Fruit fly (Drosophila melanogaster) whole organism, embryonic: Measurements from ENCODE around the gene Mgat4a.

Experiments used
- Adf1 ChIP-seq: fragments of 200-800 bp; sonication (Bioruptor generic); IDR thresholded peaks from 2 replicates; pipeline ENCODE4 v1.3.6; 2022; ENCODE audit warnings: missing biosample characterization, missing genetic modification characterization
- Awh ChIP-seq: fragments of 200-800 bp; sonication (Bioruptor generic); IDR thresholded peaks from 2 replicates; pipeline ENCODE4, ENCODE4 v1.3.6; 2022; ENCODE audit warnings: missing biosample characterization, missing genetic modification characterization
- CG10366 ChIP-seq: fragments of 200-800 bp; sonication (Bioruptor generic); IDR thresholded peaks from 2 replicates; pipeline ENCODE4 v1.3.6; 2022; ENCODE audit warnings: missing biosample characterization, missing genetic modification characterization
- CG11085 ChIP-seq: fragments of 200-800 bp; sonication (Bioruptor generic); IDR thresholded peaks from 2 replicates; pipeline ENCODE4 v1.3.6; 2022; ENCODE audit warnings: missing biosample characterization, missing genetic modification characterization
- CG13296 ChIP-seq: fragments of 200-800 bp; sonication (Bioruptor generic); optimal IDR thresholded peaks from 3 replicates; lab custom pipeline; 2018; ENCODE audit warnings: missing biosample characterization, mild to moderate bottlenecking, missing genetic modification characterization
- CG14014 ChIP-seq: fragments of 200-800 bp; sonication (Bioruptor generic); IDR thresholded peaks from 2 replicates; pipeline ENCODE4 v1.3.6; 2022; ENCODE audit warnings: missing biosample characterization, missing genetic modification characterization
- CG14667 ChIP-seq: fragments of 200-800 bp; sonication (Bioruptor generic); IDR thresholded peaks from 2 replicates; pipeline ENCODE4 v1.3.6; 2022; ENCODE audit warnings: missing biosample characterization, missing genetic modification characterization
- CG17829 ChIP-seq: fragments of 200-800 bp; optimal IDR thresholded peaks from 2 replicates; lab custom pipeline; 2019; ENCODE audit warnings: missing biosample characterization, mild to moderate bottlenecking, missing genetic modification characterization, moderate library complexity
- CG2129 ChIP-seq: fragments of 200-800 bp; sonication (Bioruptor generic); IDR thresholded peaks from 2 replicates; pipeline ENCODE4 v1.3.6; 2022; ENCODE audit warnings: missing biosample characterization, missing genetic modification characterization; ENCODE audit not compliant: partially characterized antibody
- CG2875 ChIP-seq: fragments of 200-800 bp; sonication (Bioruptor generic); optimal IDR thresholded peaks from 2 replicates; lab custom pipeline; 2017; ENCODE audit warnings: missing biosample characterization, mild to moderate bottlenecking, missing genetic modification characterization, missing genetic modification reagents
- CG3281 ChIP-seq: fragments of 200-800 bp; sonication (Bioruptor generic); optimal IDR thresholded peaks from 3 replicates; lab custom pipeline; 2017; ENCODE audit warnings: missing biosample characterization, mild to moderate bottlenecking, missing genetic modification characterization
- CG3995 ChIP-seq: fragments of 200-800 bp; sonication (Bioruptor generic); optimal IDR thresholded peaks from 3 replicates; lab custom pipeline; 2016; ENCODE audit warnings: missing biosample characterization, missing genetic modification characterization
- CG6254 ChIP-seq: fragments of 200-800 bp; sonication (Bioruptor generic); optimal IDR thresholded peaks from 3 replicates; lab custom pipeline; 2017; ENCODE audit warnings: mild to moderate bottlenecking, missing biosample characterization, missing genetic modification reagents, missing genetic modification characterization
- CG6791 ChIP-seq: fragments of 200-800 bp; sonication (Bioruptor generic); IDR thresholded peaks from 3 replicates; pipeline ENCODE4 v1.3.6; 2022; ENCODE audit warnings: missing biosample characterization, missing genetic modification characterization; ENCODE audit not compliant: partially characterized antibody
- CG8290 ChIP-seq, 3 experiments: fragments of 200-800 bp; sonication (Bioruptor generic); optimal IDR thresholded peaks; 2 replicates each; lab custom pipeline; 2016 to 2019; ENCODE audit warnings: missing biosample characterization in 3 of 3, missing genetic modification characterization in 3 of 3, mild to moderate bottlenecking in 2 of 3, moderate library complexity in 1 of 3
- CG9609 ChIP-seq: fragments of 200-800 bp; sonication (Bioruptor generic); optimal IDR thresholded peaks from 3 replicates; lab custom pipeline; 2016; ENCODE audit warnings: missing biosample characterization, missing genetic modification characterization
- CG9932 ChIP-seq: fragments of 200-800 bp; sonication (Bioruptor generic); IDR thresholded peaks from 2 replicates; pipeline ENCODE4 v1.3.6; 2022; ENCODE audit warnings: missing biosample characterization, missing genetic modification characterization
- CHES-1-like ChIP-seq: fragments of 200-800 bp; sonication (Bioruptor generic); optimal IDR thresholded peaks from 2 replicates; lab custom pipeline; 2016; ENCODE audit warnings: missing biosample characterization, missing genetic modification characterization
- Chrac-16 ChIP-seq: fragments of 200-800 bp; sonication (Bioruptor generic); optimal IDR thresholded peaks from 3 replicates; lab custom pipeline; 2016; ENCODE audit warnings: missing biosample characterization, missing genetic modification characterization
- Dref ChIP-seq: fragments of 200-800 bp; sonication (Bioruptor generic); IDR thresholded peaks from 2 replicates; pipeline ENCODE4 v1.3.6; 2022; ENCODE audit warnings: missing biosample characterization, missing genetic modification characterization
- HLH4C ChIP-seq: fragments of 200-800 bp; sonication (Bioruptor generic); IDR thresholded peaks from 3 replicates; pipeline ENCODE4 v1.3.6; 2022; ENCODE audit warnings: missing biosample characterization, missing genetic modification characterization; ENCODE audit not compliant: partially characterized antibody
- Hr51 ChIP-seq, 2 experiments: fragments of 200-800 bp; sonication (Bioruptor generic); optimal IDR thresholded peaks; 2 replicates in 1 of 2; 3 replicates in 1 of 2; lab custom pipeline; 2016 to 2018; ENCODE audit warnings: missing biosample characterization in 2 of 2, missing genetic modification characterization in 2 of 2, mild to moderate bottlenecking in 1 of 2, moderate library complexity in 1 of 2
- Hsf ChIP-seq: fragments of 200-800 bp; sonication (Bioruptor generic); optimal IDR thresholded peaks from 3 replicates; lab custom pipeline; 2016; ENCODE audit warnings: missing biosample characterization, missing genetic modification characterization
- Lhr ChIP-seq: fragments of 200-800 bp; sonication (Bioruptor generic); optimal IDR thresholded peaks from 3 replicates; lab custom pipeline; 2017; ENCODE audit warnings: mild to moderate bottlenecking, missing biosample characterization, missing genetic modification reagents, missing genetic modification characterization
- MESR4 ChIP-seq: fragments of 200-800 bp; sonication (Bioruptor generic); optimal IDR thresholded peaks from 2 replicates; lab custom pipeline; 2018; ENCODE audit warnings: missing biosample characterization, mild to moderate bottlenecking, missing genetic modification characterization, moderate library complexity
- Mad ChIP-seq: fragments of 200-800 bp; sonication (Bioruptor generic); optimal IDR thresholded peaks from 2 replicates; lab custom pipeline; 2016; ENCODE audit warnings: missing biosample characterization, missing genetic modification characterization
- NK7.1 ChIP-seq: fragments of 200-800 bp; sonication (Bioruptor generic); optimal IDR thresholded peaks from 3 replicates; lab custom pipeline; 2016; ENCODE audit warnings: missing biosample characterization, missing genetic modification characterization
- Ptx1 ChIP-seq: fragments of 200-800 bp; sonication (Bioruptor generic); IDR thresholded peaks from 2 replicates; pipeline ENCODE4 v1.3.6; 2022; ENCODE audit warnings: missing biosample characterization, missing genetic modification characterization
- Six4 ChIP-seq: fragments of 200-800 bp; sonication (Bioruptor generic); optimal IDR thresholded peaks from 2 replicates; lab custom pipeline; 2016; ENCODE audit warnings: missing biosample characterization, missing genetic modification characterization
- bbx ChIP-seq: fragments of 200-800 bp; sonication (Bioruptor generic); IDR thresholded peaks from 2 replicates; pipeline ENCODE4 v1.3.6; 2022; ENCODE audit warnings: missing biosample characterization, missing genetic modification characterization; ENCODE audit not compliant: partially characterized antibody
- cad ChIP-seq: fragments of >200 bp; optimal IDR thresholded peaks from 2 replicates; lab custom pipeline; 2017; ENCODE audit warnings: missing biosample characterization, missing genetic modification characterization
- cas ChIP-seq: fragments of 200-800 bp; sonication (Bioruptor generic); IDR thresholded peaks from 2 replicates; pipeline ENCODE4 v1.3.6; 2022; ENCODE audit warnings: missing biosample characterization, missing genetic modification characterization
- chinmo ChIP-seq: fragments of 200-800 bp; sonication (Bioruptor generic); IDR thresholded peaks from 4 replicates; pipeline ENCODE4 v1.3.6; 2022; ENCODE audit warnings: missing biosample characterization, missing genetic modification characterization; ENCODE audit not compliant: partially characterized antibody
- crol ChIP-seq: fragments of 200-800 bp; sonication (Bioruptor generic); IDR thresholded peaks from 2 replicates; pipeline ENCODE4 v1.3.6; 2022; ENCODE audit warnings: missing biosample characterization, missing genetic modification characterization
- dan ChIP-seq: fragments of 200-800 bp; sonication (Bioruptor generic); IDR thresholded peaks from 2 replicates; pipeline ENCODE4 v1.3.6; 2022; ENCODE audit warnings: missing biosample characterization, missing genetic modification characterization
- fd3F ChIP-seq: fragments of 200-800 bp; sonication (Bioruptor generic); optimal IDR thresholded peaks from 2 replicates; lab custom pipeline; 2018; ENCODE audit warnings: missing biosample characterization, mild to moderate bottlenecking, missing genetic modification characterization, moderate library complexity
- fu2 ChIP-seq: fragments of 200-800 bp; sonication (Bioruptor generic); optimal IDR thresholded peaks from 2 replicates; lab custom pipeline; 2016; ENCODE audit warnings: missing biosample characterization, missing genetic modification characterization
- gce ChIP-seq: fragments of 200-800 bp; sonication (Bioruptor generic); IDR thresholded peaks from 3 replicates; pipeline ENCODE4 v1.3.6; 2022; ENCODE audit warnings: missing biosample characterization, missing genetic modification characterization
- kay ChIP-seq: fragments of 200-800 bp; sonication (Bioruptor generic); optimal IDR thresholded peaks from 2 replicates; lab custom pipeline; 2016; ENCODE audit warnings: missing biosample characterization, missing genetic modification characterization
- luna ChIP-seq: fragments of 200-800 bp; sonication (Bioruptor generic); optimal IDR thresholded peaks from 2 replicates; lab custom pipeline; 2016; ENCODE audit warnings: missing biosample characterization, missing genetic modification characterization
- pfk ChIP-seq: fragments of 200-800 bp; sonication (Bioruptor generic); optimal IDR thresholded peaks from 2 replicates; lab custom pipeline; 2018; ENCODE audit warnings: missing biosample characterization, mild to moderate bottlenecking, missing genetic modification characterization, moderate library complexity
- rib ChIP-seq: fragments of 200-800 bp; sonication (Bioruptor generic); IDR thresholded peaks from 2 replicates; pipeline ENCODE4 v1.3.6; 2022; ENCODE audit warnings: missing biosample characterization, missing genetic modification characterization
- row ChIP-seq: fragments of 200-800 bp; sonication (Bioruptor generic); IDR thresholded peaks from 3 replicates; pipeline ENCODE4 v1.3.6; 2022; ENCODE audit warnings: missing biosample characterization, missing genetic modification characterization
- slbo ChIP-seq: fragments of 200-800 bp; sonication (Bioruptor generic); IDR thresholded peaks from 2 replicates; pipeline ENCODE4 v1.3.6; 2022; ENCODE audit warnings: missing biosample characterization, missing genetic modification characterization
- tin ChIP-seq: fragments of 200-800 bp; sonication (Bioruptor generic); optimal IDR thresholded peaks from 3 replicates; lab custom pipeline; 2016; ENCODE audit warnings: missing biosample characterization, missing genetic modification characterization
- toy ChIP-seq: fragments of 200-800 bp; sonication (Bioruptor generic); IDR thresholded peaks from 2 replicates; pipeline ENCODE4 v1.3.6; 2022; ENCODE audit warnings: missing biosample characterization, missing genetic modification characterization
- ttk ChIP-seq: fragments of 200-800 bp; sonication (Bioruptor generic); IDR thresholded peaks from 2 replicates; pipeline ENCODE4 v2.1.2; 2022; ENCODE audit warnings: missing biosample characterization, missing genetic modification characterization

Gene Mgat4a

dm6 chr3L:14775711-14776660, 14.2 kb downstream of the Mgat4a start, which contains the start of gene mop (continued):
- TF ChIP-seq CG9609 (GFP tag; lab: Kevin White, UChicago) (peak; percentile 12), CG14667 (peak; percentile 36; the same call in 1 of the 2 replicates), Hsf (GFP tag; lab: Kevin White, UChicago) (peak; percentile 1), luna (no peak), CG2129 (0 out of 2 replicates have a peak, but pooled peaks have one; percentile 28), pfk (GFP tag; lab: Kevin White, UChicago) (no peak), NK7.1 (GFP tag; lab: Kevin White, UChicago) (peak; percentile 17), Awh (GFP tag; lab: Robert Waterston, UW) (peak; percentile 43), Mad (GFP tag; lab: Kevin White, UChicago) (peak; percentile 3), ttk (GFP tag; lab: Robert Waterston, UW) (peak; percentile 51), fd3F (GFP tag; lab: Kevin White, UChicago) (peak; percentile 8), CG14014 (peak; percentile 55), CHES-1-like (GFP tag; lab: Kevin White, UChicago) (no peak), slbo (GFP tag; lab: Robert Waterston, UW) (peak; percentile 63), Lhr (GFP tag; lab: Kevin White, UChicago) (peak; percentile 10), CG8290 (GFP tag; optimal IDR thresholded peaks at IDR 0.05; lab: Kevin White, UChicago) (peak; percentile 78), CG8290 (tag; optimal IDR thresholded peaks at IDR 0.05; lab: Kevin White, UChicago) (peak in 1 of 2 experiments; percentile 70), toy (GFP tag; lab: Robert Waterston, UW) (no peak), dan (GFP tag; lab: Robert Waterston, UW) (no peak), Ptx1 (GFP tag; lab: Robert Waterston, UW) (peak; percentile 53), Six4 (GFP tag; lab: Kevin White, UChicago) (peak; percentile 9), tin (GFP tag; lab: Kevin White, UChicago) (peak; percentile 45), CG2875 (GFP tag; lab: Kevin White, UChicago) (no peak), CG3281 (GFP tag; lab: Kevin White, UChicago) (peak; percentile 43), CG13296 (GFP tag; lab: Kevin White, UChicago) (no peak), cas (GFP tag; lab: Robert Waterston, UW) (peak; percentile 20; the same call in 1 of the 2 replicates), MESR4 (GFP tag; lab: Kevin White, UChicago) (peak; percentile 93), CG6791 (GFP tag; lab: Robert Waterston, UW) (peak; percentile 47; the same call in 1 of the 3 replicates), Adf1 (GFP tag; lab: Robert Waterston, UW) (0 out of 2 replicates have a peak, but pooled peaks have one; percentile 18), cad (GFP tag; lab: Kevin White, UChicago) (no peak), Hr51 (GFP tag; optimal IDR thresholded peaks at IDR 0.05; lab: Kevin White, UChicago) (no peak), HLH4C (0 out of 3 replicates have a peak, but pooled peaks have one; percentile 46), CG6254 (no peak), chinmo (GFP tag; lab: Robert Waterston, UW) (0 out of 4 replicates have a peak, but pooled peaks have one; percentile 52), kay (GFP tag; lab: Kevin White, UChicago) (no peak), CG11085 (GFP tag; lab: Robert Waterston, UW) (peak; percentile 37; the same call in 1 of the 2 replicates), CG10366 (GFP tag; lab: Robert Waterston, UW) (no peak; the same call in 1 of the 2 replicates), bbx (GFP tag; lab: Robert Waterston, UW) (peak; percentile 65), gce (GFP tag; lab: Robert Waterston, UW) (no peak), fu2 (GFP tag; lab: Kevin White, UChicago) (peak; percentile 9), rib (GFP tag; lab: Robert Waterston, UW) (0 out of 2 replicates have a peak, but pooled peaks have one; percentile 39), CG3995 (GFP tag; lab: Kevin White, UChicago) (peak; percentile 13), CG17829 (tag; lab: Kevin White, UChicago) (peak; percentile 41), Chrac-16 (GFP tag; lab: Kevin White, UChicago) (peak; percentile 22), Dref (no peak), crol (GFP tag; lab: Robert Waterston, UW) (peak; percentile 53), CG9932 (GFP tag; lab: Robert Waterston, UW) (peak; percentile 66), row (GFP tag; lab: Robert Waterston, UW) (peak; percentile 89)
